Fruit fly (Drosophila melanogaster) whole organism, embryonic: ENCODE data around the gene CG18130.

Source experiments
- ATbp ChIP-seq: fragments of 200-800 bp; sonication (Bioruptor generic); optimal IDR thresholded peaks from 2 replicates; lab custom pipeline; 2017; ENCODE audit warnings: missing biosample characterization, mild to moderate bottlenecking, missing genetic modification characterization, missing genetic modification reagents
- Ada2b ChIP-seq: fragments of 200-800 bp; sonication (Bioruptor generic); IDR thresholded peaks from 2 replicates; pipeline ENCODE4 v1.3.6; 2022; ENCODE audit warnings: missing biosample characterization, missing genetic modification characterization
- B-H1 ChIP-seq: fragments of 200-800 bp; sonication (Bioruptor generic); IDR thresholded peaks from 3 replicates; pipeline ENCODE4 v1.3.6; 2022; ENCODE audit warnings: missing biosample characterization, missing genetic modification characterization
- BEAF-32 ChIP-seq: fragments of 200-800 bp; sonication (Bioruptor generic); optimal IDR thresholded peaks from 3 replicates; lab custom pipeline; 2017; ENCODE audit warnings: missing biosample characterization, missing genetic modification characterization, mild to moderate bottlenecking, moderate library complexity, missing genetic modification reagents
- BtbVII ChIP-seq: fragments of 200-800 bp; sonication (Bioruptor generic); optimal IDR thresholded peaks from 3 replicates; lab custom pipeline; 2017; ENCODE audit warnings: missing biosample characterization, mild to moderate bottlenecking, missing genetic modification characterization
- CG1024 ChIP-seq: fragments of 200-800 bp; sonication (Bioruptor generic); IDR thresholded peaks from 2 replicates; pipeline ENCODE4 v1.3.6; 2022; ENCODE audit warnings: missing biosample characterization, missing genetic modification characterization
- CG10462 ChIP-seq: fragments of 200-800 bp; sonication (Bioruptor generic); optimal IDR thresholded peaks from 2 replicates; lab custom pipeline; 2016; ENCODE audit warnings: missing biosample characterization, missing genetic modification characterization
- CG11247 ChIP-seq: fragments of 200-800 bp; sonication (Bioruptor generic); IDR thresholded peaks from 2 replicates; pipeline ENCODE4 v1.3.6; 2022; ENCODE audit warnings: missing biosample characterization, missing genetic modification characterization
- CG12219 ChIP-seq: fragments of 200-800 bp; sonication (Bioruptor generic); optimal IDR thresholded peaks from 3 replicates; lab custom pipeline; 2018; ENCODE audit warnings: missing biosample characterization, mild to moderate bottlenecking, missing genetic modification characterization
- CG12391 ChIP-seq: fragments of 200-800 bp; sonication (Bioruptor generic); optimal IDR thresholded peaks from 3 replicates; lab custom pipeline; 2018; ENCODE audit warnings: missing biosample characterization, mild to moderate bottlenecking, missing genetic modification characterization, moderate library complexity
- CG14014 ChIP-seq: fragments of 200-800 bp; sonication (Bioruptor generic); IDR thresholded peaks from 2 replicates; pipeline ENCODE4 v1.3.6; 2022; ENCODE audit warnings: missing biosample characterization, missing genetic modification characterization
- CG15269 ChIP-seq: fragments of 200-800 bp; sonication (Bioruptor generic); optimal IDR thresholded peaks from 2 replicates; lab custom pipeline; 2018; ENCODE audit warnings: missing biosample characterization, mild to moderate bottlenecking, missing genetic modification characterization, moderate library complexity
- CG15601 ChIP-seq: fragments of 200-800 bp; sonication (Bioruptor generic); optimal IDR thresholded peaks from 3 replicates; lab custom pipeline; 2019; ENCODE audit warnings: missing biosample characterization, mild to moderate bottlenecking, missing genetic modification characterization, moderate library complexity
- CG17328 ChIP-seq: fragments of 200-800 bp; sonication (Bioruptor generic); IDR thresholded peaks from 2 replicates; pipeline ENCODE4 v1.3.6; 2022; ENCODE audit warnings: missing biosample characterization, missing genetic modification characterization
- CG2875 ChIP-seq: fragments of 200-800 bp; sonication (Bioruptor generic); optimal IDR thresholded peaks from 2 replicates; lab custom pipeline; 2017; ENCODE audit warnings: missing biosample characterization, mild to moderate bottlenecking, missing genetic modification characterization, missing genetic modification reagents
- CG2889 ChIP-seq: fragments of 200-800 bp; sonication (Bioruptor generic); IDR thresholded peaks from 3 replicates; pipeline ENCODE4 v1.3.6; 2022; ENCODE audit warnings: missing biosample characterization, missing genetic modification characterization
- CG33213 ChIP-seq: fragments of 200-800 bp; sonication (Bioruptor generic); optimal IDR thresholded peaks from 3 replicates; lab custom pipeline; 2016; ENCODE audit warnings: missing biosample characterization, missing genetic modification characterization
- CG3726 ChIP-seq: fragments of 200-800 bp; sonication (Bioruptor generic); IDR thresholded peaks from 3 replicates; pipeline ENCODE4, ENCODE4 v1.3.6; 2022; ENCODE audit warnings: missing biosample characterization, missing genetic modification characterization
- CG3995 ChIP-seq: fragments of 200-800 bp; sonication (Bioruptor generic); optimal IDR thresholded peaks from 3 replicates; lab custom pipeline; 2016; ENCODE audit warnings: missing biosample characterization, missing genetic modification characterization
- CG6689 ChIP-seq: fragments of 200-800 bp; sonication (Bioruptor generic); IDR thresholded peaks from 2 replicates; pipeline ENCODE4 v1.3.6; 2022; ENCODE audit warnings: missing biosample characterization, missing genetic modification characterization
- CG7839 ChIP-seq: fragments of 200-800 bp; sonication (Bioruptor generic); optimal IDR thresholded peaks from 3 replicates; lab custom pipeline; 2018; ENCODE audit warnings: missing biosample characterization, mild to moderate bottlenecking, missing genetic modification characterization, moderate library complexity
- CG7928 ChIP-seq: fragments of 200-800 bp; sonication (Bioruptor generic); optimal IDR thresholded peaks from 2 replicates; lab custom pipeline; 2017; ENCODE audit warnings: missing biosample characterization, mild to moderate bottlenecking, missing genetic modification characterization
- CG9727 ChIP-seq: fragments of 200-800 bp; sonication (Bioruptor generic); optimal IDR thresholded peaks from 3 replicates; lab custom pipeline; 2017; ENCODE audit warnings: missing biosample characterization, mild to moderate bottlenecking, missing genetic modification characterization
- D ChIP-seq, 2 experiments: fragments of 200-800 bp in 1 of 2; fragments of >200 bp in 1 of 2; sonication (Bioruptor generic) in 1 of 2; optimal IDR thresholded peaks; 2 replicates in 1 of 2; 3 replicates in 1 of 2; lab custom pipeline; 2017; ENCODE audit warnings: mild to moderate bottlenecking in 1 of 2, missing biosample characterization in 1 of 2, missing genetic modification characterization in 1 of 2, missing genetic modification reagents in 1 of 2
- HLH3B ChIP-seq: fragments of 200-800 bp; sonication (Bioruptor generic); IDR thresholded peaks from 2 replicates; pipeline ENCODE4 v1.3.6; 2022; ENCODE audit warnings: missing biosample characterization, missing genetic modification characterization
- Hmx ChIP-seq: fragments of 200-800 bp; sonication (Bioruptor generic); optimal IDR thresholded peaks from 2 replicates; lab custom pipeline; 2016; ENCODE audit warnings: missing biosample characterization, missing genetic modification characterization
- Hr51 ChIP-seq, 2 experiments: fragments of 200-800 bp; sonication (Bioruptor generic); optimal IDR thresholded peaks; 2 replicates in 1 of 2; 3 replicates in 1 of 2; lab custom pipeline; 2016 to 2018; ENCODE audit warnings: missing biosample characterization in 2 of 2, missing genetic modification characterization in 2 of 2, mild to moderate bottlenecking in 1 of 2, moderate library complexity in 1 of 2
- Lim3 ChIP-seq: fragments of 200-800 bp; sonication (Bioruptor generic); IDR thresholded peaks from 2 replicates; pipeline ENCODE4 v1.3.6; 2022; ENCODE audit warnings: missing biosample characterization, missing genetic modification characterization
- Med ChIP-seq: fragments of 200-800 bp; sonication (Bioruptor generic); peaks from one replicate; lab custom pipeline; 2016; ENCODE audit warnings: missing biosample characterization, missing genetic modification characterization, mild to moderate bottlenecking, inconsistent platforms, moderate library complexity
- Mrtf ChIP-seq: fragments of 200-800 bp; sonication (Bioruptor generic); IDR thresholded peaks from 3 replicates; pipeline ENCODE4 v1.3.6; 2022; ENCODE audit warnings: missing biosample characterization, missing genetic modification characterization
- Nf-YB ChIP-seq: fragments of 200-800 bp; sonication (Bioruptor generic); optimal IDR thresholded peaks from 3 replicates; lab custom pipeline; 2019; ENCODE audit warnings: missing biosample characterization, mild to moderate bottlenecking, missing genetic modification characterization, moderate library complexity
- Oli ChIP-seq: fragments of 200-800 bp; sonication (Bioruptor generic); optimal IDR thresholded peaks from 2 replicates; lab custom pipeline; 2018; ENCODE audit warnings: missing biosample characterization, mild to moderate bottlenecking, missing genetic modification characterization, moderate library complexity
- Pdp1 ChIP-seq, 2 experiments: fragments of 200-800 bp; sonication (Bioruptor generic); optimal IDR thresholded peaks; 3 replicates each; lab custom pipeline; 2016; ENCODE audit warnings: missing biosample characterization in 2 of 2, missing genetic modification characterization in 2 of 2, mild to moderate bottlenecking in 1 of 2, moderate library complexity in 1 of 2
- Sin3A ChIP-seq: fragments of >200 bp; optimal IDR thresholded peaks from 2 replicates; lab custom pipeline; 2018
- TFAM ChIP-seq: fragments of 200-800 bp; sonication (Bioruptor generic); optimal IDR thresholded peaks from 2 replicates; lab custom pipeline; 2017; ENCODE audit warnings: missing biosample characterization, missing genetic modification characterization, inconsistent platforms
- ap ChIP-seq: fragments of 200-800 bp; sonication (Bioruptor generic); IDR thresholded peaks from 2 replicates; pipeline ENCODE4 v1.3.6; 2022; ENCODE audit warnings: missing biosample characterization, missing genetic modification characterization
- ara ChIP-seq: fragments of 200-800 bp; sonication (Bioruptor generic); IDR thresholded peaks from 2 replicates; pipeline ENCODE4 v1.3.6; 2022; ENCODE audit warnings: missing biosample characterization, missing genetic modification characterization
- bowl ChIP-seq: fragments of 200-800 bp; sonication (Bioruptor generic); IDR thresholded peaks from 2 replicates; pipeline ENCODE4 v1.3.6; 2022; ENCODE audit warnings: missing biosample characterization, missing genetic modification characterization
- bsh ChIP-seq, 2 experiments: fragments of 200-800 bp; sonication (Bioruptor generic); optimal IDR thresholded peaks; 2 replicates each; lab custom pipeline; 2017 to 2018; ENCODE audit warnings: mild to moderate bottlenecking in 2 of 2, missing biosample characterization in 2 of 2, missing genetic modification characterization in 2 of 2, moderate library complexity in 1 of 2
- btn ChIP-seq: fragments of 200-800 bp; sonication (Bioruptor generic); optimal IDR thresholded peaks from 2 replicates; lab custom pipeline; 2016; ENCODE audit warnings: missing biosample characterization, missing genetic modification characterization
- chinmo ChIP-seq: fragments of 200-800 bp; sonication (Bioruptor generic); IDR thresholded peaks from 4 replicates; pipeline ENCODE4 v1.3.6; 2022; ENCODE audit warnings: missing biosample characterization, missing genetic modification characterization; ENCODE audit not compliant: partially characterized antibody
- fd3F ChIP-seq: fragments of 200-800 bp; sonication (Bioruptor generic); optimal IDR thresholded peaks from 2 replicates; lab custom pipeline; 2018; ENCODE audit warnings: missing biosample characterization, mild to moderate bottlenecking, missing genetic modification characterization, moderate library complexity
- h ChIP-seq: fragments of >200 bp; optimal IDR thresholded peaks from 2 replicates; lab custom pipeline; 2017
- lilli ChIP-seq: fragments of 200-800 bp; sonication (Bioruptor generic); optimal IDR thresholded peaks from 3 replicates; lab custom pipeline; 2016; ENCODE audit warnings: missing biosample characterization, missing genetic modification characterization
- mirr ChIP-seq: fragments of 200-800 bp; sonication (Bioruptor generic); optimal IDR thresholded peaks from 3 replicates; lab custom pipeline; 2018; ENCODE audit warnings: missing biosample characterization, mild to moderate bottlenecking, missing genetic modification characterization
- rib ChIP-seq: fragments of 200-800 bp; sonication (Bioruptor generic); IDR thresholded peaks from 2 replicates; pipeline ENCODE4 v1.3.6; 2022; ENCODE audit warnings: missing biosample characterization, missing genetic modification characterization
- scrt ChIP-seq: fragments of 200-800 bp; sonication (Bioruptor generic); optimal IDR thresholded peaks from 2 replicates; lab custom pipeline; 2018; ENCODE audit warnings: missing biosample characterization, mild to moderate bottlenecking, missing genetic modification characterization, moderate library complexity

The CG18130 gene

DNA sequence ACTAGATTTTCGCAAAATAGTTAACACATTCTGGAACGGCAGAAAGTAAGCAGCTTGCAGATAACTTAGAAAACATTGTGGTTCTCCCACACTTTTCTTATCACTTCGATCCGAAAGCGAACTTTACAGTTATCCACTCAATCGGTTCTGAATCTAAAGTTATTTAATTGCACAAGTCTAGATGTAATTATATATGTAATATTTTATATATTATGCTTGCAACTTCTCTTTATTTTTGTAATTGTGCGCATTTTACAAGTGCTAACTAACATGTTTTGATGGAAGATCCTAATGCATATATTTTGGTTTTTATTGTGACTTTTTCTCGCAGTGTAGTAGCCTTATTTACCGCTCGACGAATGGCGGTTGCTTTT, 11.8 kb upstream of the CG18130 start (continued):
- TF ChIP-seq Hmx (GFP tag; lab: Kevin White, UChicago) (no peak), CG10462 (GFP tag; lab: Kevin White, UChicago) (no peak), Sin3A (no peak), bsh (GFP tag; optimal IDR thresholded peaks at IDR 0.05; lab: Kevin White, UChicago) (peak in 1 of 2 experiments; percentile 53), CG15269 (tag; lab: Kevin White, UChicago) (peak; percentile 42), CG12219 (no peak), Nf-YB (GFP tag; lab: Kevin White, UChicago) (no peak), ara (no peak), CG2889 (no peak), Lim3 (no peak), TFAM (GFP tag; lab: Kevin White, UChicago) (no peak), Hr51 (GFP tag; optimal IDR thresholded peaks at IDR 0.05; lab: Kevin White, UChicago) (peak in 1 of 2 experiments; percentile 62), CG11247 (GFP tag; lab: Robert Waterston, UW) (no peak), CG2875 (GFP tag; lab: Kevin White, UChicago) (no peak), scrt (no peak), Oli (tag; lab: Kevin White, UChicago) (peak; percentile 58), btn (GFP tag; lab: Kevin White, UChicago) (no peak), CG9727 (GFP tag; lab: Kevin White, UChicago) (peak; percentile 25), h (lab: Kevin White, UChicago) (no peak)

DNA sequence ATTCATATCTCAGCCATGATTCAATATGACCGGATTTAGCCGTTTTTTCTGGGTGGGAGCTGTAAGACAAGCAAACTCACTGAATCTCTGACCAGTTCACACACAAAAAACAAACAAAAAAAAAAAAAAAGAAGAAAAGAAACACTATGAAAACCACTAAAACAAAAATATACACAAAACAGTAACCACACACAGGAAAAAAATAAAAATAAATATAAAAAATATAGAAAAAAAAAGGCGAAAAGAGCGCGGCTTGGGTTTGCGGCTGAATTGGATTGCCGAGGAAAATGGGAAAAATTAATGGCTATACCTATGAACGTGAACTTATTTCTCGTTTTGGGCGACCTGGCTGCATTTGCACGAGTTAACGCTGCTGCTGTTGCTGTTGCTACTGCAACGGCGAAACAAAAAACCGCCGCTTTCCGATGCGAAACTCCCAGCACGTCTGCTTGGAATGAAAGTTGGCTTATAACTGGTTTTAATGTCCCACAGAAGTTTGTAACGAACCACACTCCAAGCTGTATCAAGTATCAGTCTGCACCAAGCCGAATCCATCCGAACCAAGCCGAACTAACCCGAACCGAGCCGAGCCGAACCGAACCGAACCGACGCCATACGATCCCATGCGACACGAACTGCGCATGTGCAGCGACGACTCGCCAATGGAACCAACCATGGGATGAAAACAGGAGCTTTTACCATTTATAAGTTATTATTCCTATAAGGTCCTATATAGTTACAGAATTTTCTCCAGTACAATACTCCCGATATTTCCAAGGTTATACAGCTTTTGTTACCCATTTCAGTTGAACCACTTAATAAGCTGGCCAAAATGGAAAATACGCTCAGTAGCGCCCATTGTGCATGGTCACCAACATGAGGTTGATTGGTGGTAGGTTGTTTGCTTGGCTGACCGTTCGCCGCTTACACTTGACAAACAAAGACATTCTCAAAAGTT, 11.1 kb upstream of the CG18130 start, which contains the start of gene fw:
TSS of gene fw (minus strand) at position 478 of the 958 bp plus-strand sequence.
- TF ChIP-seq mirr (GFP tag; lab: Kevin White, UChicago) = no peak
- TF ChIP-seq B-H1 (GFP tag; lab: Robert Waterston, UW) = peak; percentile 15; the same call in 1 of the 3 replicates
- peak in 1 of 2 experiments; percentile 32 for TF ChIP-seq Pdp1 (GFP tag; optimal IDR thresholded peaks at IDR 0.05; lab: Kevin White, UChicago)
- 0 out of 4 replicates have a peak, but pooled peaks have one; percentile 77 for TF ChIP-seq chinmo (GFP tag; lab: Robert Waterston, UW)
- TF ChIP-seq rib (GFP tag; lab: Robert Waterston, UW) = peak; percentile 27; the same call in 1 of the 2 replicates
- peak; percentile 38 for TF ChIP-seq CG7839 (tag; lab: Kevin White, UChicago)
- TF ChIP-seq CG17328 (GFP tag; lab: Robert Waterston, UW) = 0 out of 2 replicates have a peak, but pooled peaks have one; percentile 21
- 0 out of 3 replicates have a peak, but pooled peaks have one; percentile 6 for TF ChIP-seq CG3726 (GFP tag; lab: Robert Waterston, UW)
- 0 out of 2 replicates have a peak, but pooled peaks have one; percentile 11 for TF ChIP-seq CG6689
- no peak for TF ChIP-seq CG15601
- peak; percentile 19; the same call in 1 of the 2 replicates for TF ChIP-seq Ada2b (GFP tag; lab: Robert Waterston, UW)
- peak; percentile 10 for TF ChIP-seq CG33213 (GFP tag; lab: Kevin White, UChicago)
- 0 out of 2 replicates have a peak, but pooled peaks have one; percentile 23 for TF ChIP-seq ap (GFP tag; lab: Robert Waterston, UW)
- TF ChIP-seq Mrtf (GFP tag; lab: Robert Waterston, UW) = peak; percentile 56; the same call in 1 of the 3 replicates
- TF ChIP-seq CG12391 (tag; lab: Kevin White, UChicago) = peak; percentile 41
- TF ChIP-seq BtbVII (GFP tag; lab: Kevin White, UChicago) = no peak
- no peak for TF ChIP-seq CG1024
- TF ChIP-seq lilli (GFP tag; lab: Kevin White, UChicago) = peak; percentile 51
- no peak for TF ChIP-seq D (optimal IDR thresholded peaks at IDR 0.05; lab: Kevin White, UChicago)
- TF ChIP-seq D (GFP tag; optimal IDR thresholded peaks at IDR 0.05; lab: Kevin White, UChicago) = peak; percentile 37
- peak; percentile 62; the same call in 1 of the 2 replicates for TF ChIP-seq HLH3B (GFP tag; lab: Robert Waterston, UW)
- no peak for TF ChIP-seq BEAF-32 (GFP tag; lab: Kevin White, UChicago)
- no peak for TF ChIP-seq bowl (GFP tag; lab: Robert Waterston, UW)
- TF ChIP-seq CG7928 (GFP tag; lab: Kevin White, UChicago) = no peak
- peak; percentile 90 for TF ChIP-seq Med
- no peak for TF ChIP-seq CG3995
- peak; percentile 65; the same call in 1 of the 2 replicates for TF ChIP-seq CG14014 (GFP tag; lab: Robert Waterston, UW)
- TF ChIP-seq ATbp (GFP tag; lab: Kevin White, UChicago) = peak; percentile 46
- peak; percentile 14 for TF ChIP-seq fd3F (GFP tag; lab: Kevin White, UChicago)
